Fruit fly (Drosophila melanogaster): ENCODE results near the gene Pgant5.
A peak's percentile ranks its signal among the peaks of the same experiment; 100 is the strongest.

DNA sequence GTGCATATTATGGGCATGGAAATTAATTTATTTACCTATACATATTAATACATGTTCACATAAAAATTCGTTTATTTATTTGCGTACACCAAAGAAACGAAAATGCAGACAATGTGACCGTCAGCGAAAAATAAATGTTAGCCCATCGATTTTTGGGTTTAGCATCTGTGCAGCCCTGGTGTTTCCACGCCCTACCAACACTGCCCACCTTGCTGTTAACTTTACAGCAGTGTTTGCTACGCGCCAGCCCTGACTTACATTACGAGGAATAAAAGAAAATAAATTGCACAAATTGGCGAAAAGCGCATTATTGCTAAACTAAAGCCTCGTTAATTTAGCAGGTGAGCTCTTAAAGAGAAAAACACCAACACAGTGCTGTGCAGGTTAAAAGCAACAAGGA, 50.3 kb downstream of the Pgant5 start, which contains the start of the genes CG33995, CG44000 and CG44001:
- TF ChIP-seq cnc (optimal IDR thresholded peaks at IDR 0.05) (no peak), pad (GFP tag; optimal IDR thresholded peaks at IDR 0.05) (peak; percentile 57), toe (GFP tag; optimal IDR thresholded peaks at IDR 0.05) (peak; percentile 62), CG7045 (GFP tag; optimal IDR thresholded peaks at IDR 0.05) (no peak)
